Fruit fly (Drosophila melanogaster): Measurements from ENCODE around the gene bowl.

The bowl gene

dm6 chr2L:3781132-3781877 lies 9.8 kb downstream of the bowl start (continued):
- peak in 1 of 2 experiments; percentile 10 for TF ChIP-seq ss (GFP tag; optimal IDR thresholded peaks at IDR 0.05)
- peak; percentile 78 for TF ChIP-seq acj6 (GFP tag; optimal IDR thresholded peaks at IDR 0.05)
- no peak for TF ChIP-seq Ets21C (GFP tag; optimal IDR thresholded peaks at IDR 0.05)
- peak; percentile 56 for TF ChIP-seq CG31627 (GFP tag; optimal IDR thresholded peaks at IDR 0.05)
- no peak for TF ChIP-seq CG6276 (GFP tag; optimal IDR thresholded peaks at IDR 0.05)
- TF ChIP-seq OdsH (GFP tag; optimal IDR thresholded peaks at IDR 0.05): peak; percentile 80
- TF ChIP-seq CG11294 (GFP tag; IDR thresholded peaks at IDR 0.05): peak; percentile 36; the same call in 1 of the 2 replicates
- peak; percentile 63 for TF ChIP-seq topi (GFP tag; optimal IDR thresholded peaks at IDR 0.05)
- TF ChIP-seq pdm3 (GFP tag; optimal IDR thresholded peaks at IDR 0.05): peak; percentile 66
- TF ChIP-seq CG16779 (tag; optimal IDR thresholded peaks at IDR 0.05): no peak
- TF ChIP-seq Sox15 (GFP tag; optimal IDR thresholded peaks at IDR 0.05): peak; percentile 52
- TF ChIP-seq CG10669 (GFP tag; optimal IDR thresholded peaks at IDR 0.05): peak; percentile 51
- peak; percentile 54 for TF ChIP-seq CG3032 (tag; optimal IDR thresholded peaks at IDR 0.05)
- peak; percentile 53 for TF ChIP-seq vri (GFP tag; optimal IDR thresholded peaks at IDR 0.05)

DNA sequence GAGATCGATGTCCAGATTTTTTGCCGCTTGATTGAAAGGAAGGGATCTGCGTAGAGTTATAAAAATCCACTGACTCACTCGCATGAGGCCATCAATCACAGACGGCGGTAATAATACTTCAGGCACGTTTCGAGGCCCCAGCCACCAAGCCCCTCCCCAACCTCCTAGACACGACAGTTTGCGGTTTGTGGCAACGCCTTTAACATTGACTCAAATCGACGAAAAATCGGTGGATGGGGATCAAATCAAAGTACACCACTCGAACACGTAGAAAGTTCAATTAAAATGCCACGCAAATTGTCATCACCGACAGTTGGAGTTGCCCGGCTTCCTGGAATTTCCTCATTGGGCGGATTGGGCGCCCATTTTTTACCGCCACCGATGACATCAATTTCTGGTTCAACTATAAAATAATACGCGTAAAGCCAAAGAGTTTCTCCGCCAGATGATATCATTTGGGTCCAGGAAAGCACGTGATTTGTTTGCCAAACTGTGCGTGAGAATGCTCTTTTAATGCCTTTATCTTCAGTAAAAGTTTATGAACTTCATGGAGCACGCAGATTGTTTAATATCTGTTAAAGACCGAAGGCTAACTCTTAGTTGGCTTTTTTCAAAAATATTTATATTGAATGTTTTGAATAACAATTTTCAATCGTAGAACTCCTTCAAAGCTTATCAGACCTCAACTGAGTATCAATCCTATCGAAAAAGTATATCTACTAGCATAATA lies 12.9 kb downstream of the bowl start, which contains the start of gene CG31960:
TSS of gene CG31960 (plus strand) at position 680 of the 730 bp plus-strand sequence.
- no peak for TF ChIP-seq Ets96B (tag; optimal IDR thresholded peaks at IDR 0.05)
- peak; percentile 41 for TF ChIP-seq Eip78C (GFP tag)
- TF ChIP-seq ss (GFP tag; optimal IDR thresholded peaks at IDR 0.05): peak in 1 of 2 experiments; percentile 7
- TF ChIP-seq Smox (GFP tag; optimal IDR thresholded peaks at IDR 0.05): no peak

DNA sequence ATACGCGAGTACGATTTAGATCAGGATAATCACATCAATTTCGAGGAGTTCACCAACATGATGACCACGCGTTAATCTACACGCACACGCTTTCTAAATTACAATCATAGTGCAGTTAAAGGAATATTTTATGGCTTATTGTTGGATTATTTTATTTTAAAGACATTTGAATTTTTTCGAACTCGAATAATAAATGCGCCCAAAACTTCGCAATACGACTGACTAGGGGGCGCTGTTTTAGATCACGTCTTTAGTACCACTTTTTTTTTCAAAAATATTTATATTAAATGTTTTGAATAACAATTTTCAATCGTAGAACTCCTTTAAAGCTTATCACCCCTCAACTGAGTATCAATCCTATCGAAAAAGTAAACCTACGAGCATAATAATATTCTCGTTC lies 13.9 kb downstream of the bowl start:
- TF ChIP-seq CG10669 (GFP tag; optimal IDR thresholded peaks at IDR 0.05): no peak
- peak; percentile 56 for TF ChIP-seq Eip78C (GFP tag)

DNA sequence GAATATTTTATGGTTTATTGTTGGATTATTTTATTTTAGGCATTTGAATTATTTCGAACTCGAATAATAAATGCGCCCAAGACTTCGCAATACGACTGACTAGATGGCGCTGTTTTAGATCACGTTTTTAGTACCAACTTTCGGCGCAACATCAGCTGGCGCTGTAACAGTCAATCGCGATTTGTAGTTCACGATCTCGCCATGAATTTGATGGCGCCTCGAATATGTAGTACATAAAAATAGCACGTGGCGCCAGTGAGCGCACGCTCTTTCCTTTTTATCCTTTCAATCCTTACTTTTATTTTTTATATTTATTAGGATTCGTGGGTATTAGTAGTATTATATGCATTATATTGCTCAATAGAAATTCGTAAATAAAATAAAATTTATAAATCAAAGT lies 14.7 kb downstream of the bowl start:
- TF ChIP-seq CG8632 (GFP tag; optimal IDR thresholded peaks at IDR 0.05): no peak
- TF ChIP-seq acj6 (GFP tag; optimal IDR thresholded peaks at IDR 0.05): peak; percentile 71
- peak; percentile 68 for TF ChIP-seq net (GFP tag; optimal IDR thresholded peaks at IDR 0.05)
- no peak for TF ChIP-seq CG6276 (GFP tag; optimal IDR thresholded peaks at IDR 0.05)
- TF ChIP-seq Sox14 (GFP tag; optimal IDR thresholded peaks at IDR 0.05): peak; percentile 77
- TF ChIP-seq cyc (GFP tag; optimal IDR thresholded peaks at IDR 0.05): peak; percentile 79
- peak; percentile 51 for TF ChIP-seq Ets21C (GFP tag; optimal IDR thresholded peaks at IDR 0.05)
- no peak for TF ChIP-seq CG4318 (GFP tag; optimal IDR thresholded peaks at IDR 0.05)
- peak; percentile 19 for TF ChIP-seq fd59A (GFP tag; optimal IDR thresholded peaks at IDR 0.05)
- TF ChIP-seq Sox15 (GFP tag; optimal IDR thresholded peaks at IDR 0.05): peak; percentile 47
- TF ChIP-seq svp (GFP tag): peak; percentile 54
- no peak for TF ChIP-seq spab (GFP tag; optimal IDR thresholded peaks at IDR 0.05)
- peak; percentile 40; the same call in 1 of the 3 replicates for TF ChIP-seq eg (GFP tag; IDR thresholded peaks at IDR 0.05)
- peak in 1 of 2 experiments; percentile 67 for TF ChIP-seq salr (GFP tag; optimal IDR thresholded peaks at IDR 0.05)
- no peak for TF ChIP-seq Lpt (GFP tag; optimal IDR thresholded peaks at IDR 0.05)
- TF ChIP-seq CG3032 (tag; optimal IDR thresholded peaks at IDR 0.05): peak; percentile 26
- TF ChIP-seq CG11902 (GFP tag; optimal IDR thresholded peaks at IDR 0.05): peak; percentile 29
- peak; percentile 32 for TF ChIP-seq achi (GFP tag; optimal IDR thresholded peaks at IDR 0.05)
- TF ChIP-seq CG3919 (GFP tag; optimal IDR thresholded peaks at IDR 0.05): peak; percentile 63
- peak; percentile 6 for TF ChIP-seq CG34406 (GFP tag; optimal IDR thresholded peaks at IDR 0.05)
- no peak for TF ChIP-seq fkh (GFP tag; optimal IDR thresholded peaks at IDR 0.05)
- TF ChIP-seq Ets96B (tag; optimal IDR thresholded peaks at IDR 0.05): no peak
- TF ChIP-seq dac (GFP tag; optimal IDR thresholded peaks at IDR 0.05): peak; percentile 18
- TF ChIP-seq CG8319 (GFP tag; optimal IDR thresholded peaks at IDR 0.05): peak; percentile 32
- no peak for TF ChIP-seq Gug (GFP tag; IDR thresholded peaks at IDR 0.05)
- TF ChIP-seq Eip75B (GFP tag; optimal IDR thresholded peaks at IDR 0.05): no peak
- peak; percentile 47 for TF ChIP-seq CG6792 (GFP tag; optimal IDR thresholded peaks at IDR 0.05)
- TF ChIP-seq dsx (GFP tag; optimal IDR thresholded peaks at IDR 0.05; ENCODE audit: poor library complexity, severe bottlenecking): no peak
- peak; percentile 62 for TF ChIP-seq OdsH (GFP tag; optimal IDR thresholded peaks at IDR 0.05)
- peak; percentile 77 for TF ChIP-seq Eip78C (GFP tag)
- TF ChIP-seq Eip93F (GFP tag; optimal IDR thresholded peaks at IDR 0.05): no peak
- TF ChIP-seq CG10669 (GFP tag; optimal IDR thresholded peaks at IDR 0.05): peak; percentile 19
- TF ChIP-seq Hr4 (GFP tag; optimal IDR thresholded peaks at IDR 0.05): peak; percentile 28
- TF ChIP-seq Sox102F (GFP tag; optimal IDR thresholded peaks at IDR 0.05): peak; percentile 63
